Fruit fly (Drosophila melanogaster) whole organism, embryonic: ENCODE data around the gene BOD1.

Experiments
- Awh ChIP-seq: fragments of 200-800 bp; sonication (Bioruptor generic); IDR thresholded peaks from 2 replicates; pipeline ENCODE4, ENCODE4 v1.3.6; 2022; ENCODE audit warnings: missing biosample characterization, missing genetic modification characterization
- CG10267 ChIP-seq: fragments of 200-800 bp; sonication (Bioruptor generic); optimal IDR thresholded peaks from 2 replicates; lab custom pipeline; 2018; ENCODE audit warnings: missing biosample characterization, mild to moderate bottlenecking, missing genetic modification characterization, moderate library complexity
- CG10979 ChIP-seq: fragments of 200-800 bp; sonication (Bioruptor generic); optimal IDR thresholded peaks from 2 replicates; lab custom pipeline; 2018; ENCODE audit warnings: missing biosample characterization, mild to moderate bottlenecking, missing genetic modification characterization, moderate library complexity
- CG11093 ChIP-seq: fragments of 200-800 bp; sonication (Bioruptor generic); IDR thresholded peaks from 3 replicates; pipeline ENCODE4 v1.3.6; 2022; ENCODE audit warnings: missing biosample characterization, missing genetic modification characterization
- CG11456 ChIP-seq: fragments of 200-800 bp; sonication (Bioruptor generic); IDR thresholded peaks from 3 replicates; pipeline ENCODE4 v1.3.6; 2022; ENCODE audit warnings: missing biosample characterization, missing genetic modification characterization
- CG12071 ChIP-seq: fragments of 200-800 bp; sonication (Bioruptor generic); optimal IDR thresholded peaks from 3 replicates; lab custom pipeline; 2018; ENCODE audit warnings: missing biosample characterization, mild to moderate bottlenecking, missing genetic modification characterization
- CG13424 ChIP-seq: fragments of 200-800 bp; sonication (Bioruptor generic); optimal IDR thresholded peaks from 2 replicates; lab custom pipeline; 2019; ENCODE audit warnings: missing biosample characterization, mild to moderate bottlenecking, missing genetic modification characterization, moderate library complexity
- CG18619 ChIP-seq: fragments of 200-800 bp; sonication (Bioruptor generic); optimal IDR thresholded peaks from 3 replicates; lab custom pipeline; 2017; ENCODE audit warnings: missing biosample characterization, mild to moderate bottlenecking, missing genetic modification characterization
- CG3163 ChIP-seq: fragments of 200-800 bp; sonication (Bioruptor generic); optimal IDR thresholded peaks from 3 replicates; lab custom pipeline; 2016; ENCODE audit warnings: missing biosample characterization, missing genetic modification characterization
- CG32767 ChIP-seq: fragments of 200-800 bp; sonication (Bioruptor generic); IDR thresholded peaks from 2 replicates; pipeline ENCODE4 v1.3.6; 2022; ENCODE audit warnings: missing biosample characterization, missing genetic modification characterization
- CG33213 ChIP-seq: fragments of 200-800 bp; sonication (Bioruptor generic); optimal IDR thresholded peaks from 3 replicates; lab custom pipeline; 2016; ENCODE audit warnings: missing biosample characterization, missing genetic modification characterization
- CG3847 ChIP-seq: fragments of 200-800 bp; sonication (Bioruptor generic); IDR thresholded peaks from 2 replicates; pipeline ENCODE4 v1.3.6; 2022; ENCODE audit warnings: missing biosample characterization, missing genetic modification characterization
- CG4404 ChIP-seq: fragments of 200-800 bp; sonication (Bioruptor generic); IDR thresholded peaks from 2 replicates; pipeline ENCODE4 v1.3.6; 2022; ENCODE audit warnings: missing biosample characterization, missing genetic modification characterization
- CG6254 ChIP-seq: fragments of 200-800 bp; sonication (Bioruptor generic); optimal IDR thresholded peaks from 3 replicates; lab custom pipeline; 2017; ENCODE audit warnings: mild to moderate bottlenecking, missing biosample characterization, missing genetic modification reagents, missing genetic modification characterization
- CG6791 ChIP-seq: fragments of 200-800 bp; sonication (Bioruptor generic); IDR thresholded peaks from 3 replicates; pipeline ENCODE4 v1.3.6; 2022; ENCODE audit warnings: missing biosample characterization, missing genetic modification characterization; ENCODE audit not compliant: partially characterized antibody
- CG7357 ChIP-seq: fragments of 200-800 bp; sonication (Bioruptor generic); IDR thresholded peaks from 3 replicates; pipeline ENCODE4 v1.3.6; 2022; ENCODE audit warnings: missing biosample characterization, missing genetic modification characterization
- CG7556 ChIP-seq: fragments of 200-800 bp; sonication (Bioruptor generic); optimal IDR thresholded peaks from 2 replicates; lab custom pipeline; 2017; ENCODE audit warnings: missing biosample characterization, mild to moderate bottlenecking, missing genetic modification characterization
- CG9817 ChIP-seq: fragments of 200-800 bp; sonication (Bioruptor generic); optimal IDR thresholded peaks from 2 replicates; lab custom pipeline; 2018; ENCODE audit warnings: missing biosample characterization, mild to moderate bottlenecking, missing genetic modification characterization, moderate library complexity
- D ChIP-seq, 2 experiments: fragments of 200-800 bp in 1 of 2; fragments of >200 bp in 1 of 2; sonication (Bioruptor generic) in 1 of 2; optimal IDR thresholded peaks; 2 replicates in 1 of 2; 3 replicates in 1 of 2; lab custom pipeline; 2017; ENCODE audit warnings: mild to moderate bottlenecking in 1 of 2, missing biosample characterization in 1 of 2, missing genetic modification characterization in 1 of 2, missing genetic modification reagents in 1 of 2
- D19A ChIP-seq: fragments of 200-800 bp; optimal IDR thresholded peaks from 3 replicates; lab custom pipeline; 2019; ENCODE audit warnings: missing biosample characterization, mild to moderate bottlenecking, missing genetic modification characterization, moderate library complexity
- Dek ChIP-seq: fragments of 200-800 bp; sonication (Bioruptor generic); optimal IDR thresholded peaks from 3 replicates; lab custom pipeline; 2019; ENCODE audit warnings: missing biosample characterization, mild to moderate bottlenecking, missing genetic modification characterization, moderate library complexity
- Dfd ChIP-seq, 2 experiments: fragments of >200 bp; optimal IDR thresholded peaks; 2 replicates each; lab custom pipeline; 2017; ENCODE audit warnings: missing biosample characterization in 2 of 2, missing genetic modification characterization in 2 of 2
- Doc3 ChIP-seq: fragments of 200-800 bp; sonication (Bioruptor generic); IDR thresholded peaks from 3 replicates; pipeline ENCODE4 v1.3.6; 2022; ENCODE audit warnings: missing biosample characterization, missing genetic modification characterization; ENCODE audit not compliant: partially characterized antibody
- Drgx ChIP-seq: fragments of 200-800 bp; sonication (Bioruptor generic); IDR thresholded peaks from 2 replicates; pipeline ENCODE4 v1.3.6; 2022; ENCODE audit warnings: missing biosample characterization, missing genetic modification characterization
- Fer1 ChIP-seq: fragments of 200-800 bp; sonication (Bioruptor generic); optimal IDR thresholded peaks from 2 replicates; lab custom pipeline; 2017; ENCODE audit warnings: missing biosample characterization, mild to moderate bottlenecking, missing genetic modification characterization
- Hand ChIP-seq: fragments of 200-800 bp; sonication (Bioruptor generic); optimal IDR thresholded peaks from 2 replicates; lab custom pipeline; 2017; ENCODE audit warnings: mild to moderate bottlenecking, missing biosample characterization, missing genetic modification reagents, missing genetic modification characterization
- Nf-YA ChIP-seq: fragments of 200-800 bp; sonication (Bioruptor generic); IDR thresholded peaks from 2 replicates; pipeline ENCODE4 v1.3.6; 2022; ENCODE audit warnings: missing biosample characterization, missing genetic modification characterization
- ase ChIP-seq: fragments of 200-800 bp; sonication (Bioruptor generic); IDR thresholded peaks from 3 replicates; pipeline ENCODE4 v1.3.6; 2022; ENCODE audit warnings: missing biosample characterization, missing genetic modification characterization
- bbx ChIP-seq: fragments of 200-800 bp; sonication (Bioruptor generic); IDR thresholded peaks from 2 replicates; pipeline ENCODE4 v1.3.6; 2022; ENCODE audit warnings: missing biosample characterization, missing genetic modification characterization; ENCODE audit not compliant: partially characterized antibody
- bowl ChIP-seq: fragments of 200-800 bp; sonication (Bioruptor generic); IDR thresholded peaks from 2 replicates; pipeline ENCODE4 v1.3.6; 2022; ENCODE audit warnings: missing biosample characterization, missing genetic modification characterization
- bsh ChIP-seq, 2 experiments: fragments of 200-800 bp; sonication (Bioruptor generic); optimal IDR thresholded peaks; 2 replicates each; lab custom pipeline; 2017 to 2018; ENCODE audit warnings: mild to moderate bottlenecking in 2 of 2, missing biosample characterization in 2 of 2, missing genetic modification characterization in 2 of 2, moderate library complexity in 1 of 2
- btn ChIP-seq: fragments of 200-800 bp; sonication (Bioruptor generic); optimal IDR thresholded peaks from 2 replicates; lab custom pipeline; 2016; ENCODE audit warnings: missing biosample characterization, missing genetic modification characterization
- chn ChIP-seq: fragments of 200-800 bp; sonication (Bioruptor generic); optimal IDR thresholded peaks from 2 replicates; lab custom pipeline; 2016; ENCODE audit warnings: missing biosample characterization, missing genetic modification characterization
- croc ChIP-seq: fragments of 200-800 bp; sonication (Bioruptor generic); conservative IDR thresholded peaks from 3 replicates; pipeline ENCODE4 v1.3.6; 2022; ENCODE audit warnings: missing biosample characterization, missing genetic modification characterization
- ems ChIP-seq: fragments of 200-800 bp; sonication (Bioruptor generic); optimal IDR thresholded peaks from 3 replicates; lab custom pipeline; 2016; ENCODE audit warnings: missing biosample characterization, missing genetic modification characterization
- ftz-f1 ChIP-seq: fragments of 200-800 bp; sonication (Bioruptor generic); optimal IDR thresholded peaks from 2 replicates; lab custom pipeline; 2016; ENCODE audit warnings: missing biosample characterization, missing genetic modification characterization
- gem ChIP-seq: fragments of 200-800 bp; sonication (Bioruptor generic); optimal IDR thresholded peaks from 2 replicates; lab custom pipeline; 2019; ENCODE audit warnings: missing biosample characterization, mild to moderate bottlenecking, missing genetic modification characterization, moderate library complexity
- jumu ChIP-seq: fragments of 200-800 bp; sonication (Bioruptor generic); optimal IDR thresholded peaks from 3 replicates; lab custom pipeline; 2016; ENCODE audit warnings: missing biosample characterization, missing genetic modification characterization
- klu ChIP-seq: fragments of 200-800 bp; sonication (Bioruptor generic); IDR thresholded peaks from 2 replicates; pipeline ENCODE4 v1.3.6; 2022; ENCODE audit warnings: missing biosample characterization, missing genetic modification characterization
- mam ChIP-seq: fragments of 200-800 bp; sonication (Bioruptor generic); optimal IDR thresholded peaks from 3 replicates; lab custom pipeline; 2016; ENCODE audit warnings: missing biosample characterization, missing genetic modification characterization
- odd ChIP-seq: fragments of 200-800 bp; sonication (Bioruptor generic); optimal IDR thresholded peaks from 2 replicates; lab custom pipeline; 2017; ENCODE audit warnings: missing biosample characterization, mild to moderate bottlenecking, missing genetic modification characterization
- onecut ChIP-seq: fragments of 200-800 bp; sonication (Bioruptor generic); IDR thresholded peaks from 2 replicates; pipeline ENCODE4 v1.3.6; 2022; ENCODE audit warnings: missing biosample characterization, missing genetic modification characterization
- otp ChIP-seq: fragments of 200-800 bp; sonication (Bioruptor generic); IDR thresholded peaks from 3 replicates; pipeline ENCODE4, ENCODE4 v1.3.6; 2022; ENCODE audit warnings: missing biosample characterization, missing genetic modification characterization
- pfk ChIP-seq: fragments of 200-800 bp; sonication (Bioruptor generic); optimal IDR thresholded peaks from 2 replicates; lab custom pipeline; 2018; ENCODE audit warnings: missing biosample characterization, mild to moderate bottlenecking, missing genetic modification characterization, moderate library complexity
- pita ChIP-seq: fragments of 200-800 bp; sonication (Bioruptor generic); optimal IDR thresholded peaks from 2 replicates; lab custom pipeline; 2017; ENCODE audit warnings: missing biosample characterization, mild to moderate bottlenecking, missing genetic modification characterization
- sqz ChIP-seq: fragments of 200-800 bp; sonication (Bioruptor generic); optimal IDR thresholded peaks from 3 replicates; lab custom pipeline; 2018; ENCODE audit warnings: missing biosample characterization, mild to moderate bottlenecking, missing genetic modification characterization
- ssp ChIP-seq: fragments of 200-800 bp; sonication (Bioruptor generic); IDR thresholded peaks from 2 replicates; pipeline ENCODE4 v1.3.6; 2022; ENCODE audit warnings: missing biosample characterization, missing genetic modification characterization
- tin ChIP-seq: fragments of 200-800 bp; sonication (Bioruptor generic); optimal IDR thresholded peaks from 3 replicates; lab custom pipeline; 2016; ENCODE audit warnings: missing biosample characterization, missing genetic modification characterization
- twi ChIP-seq: fragments of 200-800 bp; optimal IDR thresholded peaks from 2 replicates; lab custom pipeline; 2019; ENCODE audit warnings: missing biosample characterization, mild to moderate bottlenecking, missing genetic modification characterization, moderate library complexity
- tx ChIP-seq: fragments of 200-800 bp; sonication (Bioruptor generic); optimal IDR thresholded peaks from 2 replicates; lab custom pipeline; 2016; ENCODE audit warnings: missing biosample characterization, missing genetic modification characterization

The BOD1 gene

DNA sequence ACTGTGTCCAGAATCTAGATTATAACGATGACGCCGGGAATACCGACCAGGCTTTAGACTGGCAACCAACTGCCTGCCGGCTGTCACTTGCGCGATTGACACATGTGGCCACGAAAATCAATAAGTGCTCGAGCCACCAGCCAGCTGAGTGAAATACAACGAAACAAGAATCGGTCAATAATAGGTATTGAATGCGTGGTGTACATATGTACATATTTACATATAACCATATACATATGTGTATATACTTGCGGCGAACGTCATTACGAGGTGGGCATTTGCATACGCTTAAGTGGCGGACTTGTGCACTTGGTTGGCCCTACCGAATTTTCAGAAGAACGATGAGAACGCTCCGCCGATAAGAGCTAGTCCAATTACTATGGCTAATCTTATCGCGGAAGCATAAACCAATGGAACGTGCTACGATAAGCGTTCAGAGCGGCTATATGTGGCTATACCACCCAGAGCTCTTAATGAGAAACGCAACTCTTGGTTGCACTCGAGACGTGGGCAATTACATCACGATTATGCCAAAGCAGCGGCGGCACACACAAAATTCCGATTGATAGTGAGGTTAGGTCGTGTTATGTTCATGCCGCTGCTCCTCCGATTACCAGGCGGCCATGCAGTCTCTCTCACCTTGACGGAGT, 8.6 kb downstream of the BOD1 start (continued):
- TF ChIP-seq CG13424 (tag; lab: Kevin White, UChicago) (peak; percentile 2), CG10267 (tag; lab: Kevin White, UChicago) (no peak), otp (GFP tag; lab: Robert Waterston, UW) (no peak), ssp (GFP tag; lab: Robert Waterston, UW) (no peak), btn (no peak), sqz (no peak), Dek (tag; lab: Kevin White, UChicago) (no peak), CG7357 (GFP tag; lab: Robert Waterston, UW) (no peak), ems (GFP tag; lab: Kevin White, UChicago) (no peak), CG4404 (no peak), bbx (no peak), CG3163 (GFP tag; lab: Kevin White, UChicago) (no peak), D (optimal IDR thresholded peaks at IDR 0.05; lab: Kevin White, UChicago) (no peak), D (GFP tag; optimal IDR thresholded peaks at IDR 0.05; lab: Kevin White, UChicago) (no peak), CG12071 (GFP tag; lab: Kevin White, UChicago) (no peak), tx (GFP tag; lab: Kevin White, UChicago) (no peak), CG10979 (tag; lab: Kevin White, UChicago) (no peak), mam (GFP tag; lab: Kevin White, UChicago) (no peak), gem (tag; lab: Kevin White, UChicago) (peak; percentile 16), CG3847 (GFP tag; lab: Robert Waterston, UW) (no peak), Nf-YA (GFP tag; lab: Robert Waterston, UW) (no peak), Drgx (GFP tag; lab: Robert Waterston, UW) (no peak), CG6791 (GFP tag; lab: Robert Waterston, UW) (no peak), CG32767 (GFP tag; lab: Robert Waterston, UW) (no peak), Dfd (GFP tag; optimal IDR thresholded peaks at IDR 0.05; lab: Kevin White, UChicago) (no peak), odd (GFP tag; lab: Kevin White, UChicago) (peak; percentile 34), CG6254 (GFP tag; lab: Kevin White, UChicago) (no peak), CG9817 (tag; lab: Kevin White, UChicago) (no peak), onecut (peak; percentile 62), bsh (GFP tag; optimal IDR thresholded peaks at IDR 0.05; lab: Kevin White, UChicago) (peak in 1 of 2 experiments; percentile 46), Doc3 (GFP tag; lab: Robert Waterston, UW) (no peak), D19A (tag; lab: Kevin White, UChicago) (no peak), CG11093 (peak; percentile 10; the same call in 1 of the 3 replicates), klu (GFP tag; lab: Robert Waterston, UW) (no peak), chn (GFP tag; lab: Kevin White, UChicago) (no peak), CG7556 (GFP tag; lab: Kevin White, UChicago) (no peak), Fer1 (GFP tag; lab: Kevin White, UChicago) (peak; percentile 31), jumu (GFP tag; lab: Kevin White, UChicago) (no peak), CG18619 (GFP tag; lab: Kevin White, UChicago) (no peak), ftz-f1 (no peak), croc (GFP tag; lab: Robert Waterston, UW) (no peak), pita (no peak), bowl (GFP tag; lab: Robert Waterston, UW) (no peak), twi (tag; lab: Kevin White, UChicago) (peak; percentile 87), CG33213 (no peak), pfk (GFP tag; lab: Kevin White, UChicago) (peak; percentile 10), Awh (GFP tag; lab: Robert Waterston, UW) (0 out of 2 replicates have a peak, but pooled peaks have one; percentile 42), CG11456 (GFP tag; lab: Robert Waterston, UW) (no peak), tin (GFP tag; lab: Kevin White, UChicago) (no peak), Hand (no peak), ase (GFP tag; lab: Robert Waterston, UW) (no peak)
